Fruit fly (Drosophila melanogaster) whole organism, embryonic: ENCODE results near the gene Arp2.
A peak's percentile ranks its signal among the peaks of the same experiment; 100 is the strongest.

ENCODE experiments used
- Ada2b ChIP-seq: fragments of 200-800 bp; sonication (Bioruptor generic); IDR thresholded peaks from 2 replicates; pipeline ENCODE4 v1.3.6; 2022; ENCODE audit warnings: missing biosample characterization, missing genetic modification characterization
- Aef1 ChIP-seq: fragments of 200-800 bp; sonication (Bioruptor generic); IDR thresholded peaks from 3 replicates; pipeline ENCODE4 v1.3.6; 2022; ENCODE audit warnings: missing biosample characterization, missing genetic modification characterization
- CG10209 ChIP-seq: fragments of 200-800 bp; sonication (Bioruptor generic); optimal IDR thresholded peaks from 3 replicates; lab custom pipeline; 2017; ENCODE audit warnings: missing biosample characterization, mild to moderate bottlenecking, missing genetic modification characterization, missing genetic modification reagents
- CG10543 ChIP-seq: fragments of 200-800 bp; sonication (Bioruptor generic); optimal IDR thresholded peaks from 3 replicates; lab custom pipeline; 2017; ENCODE audit warnings: missing biosample characterization, mild to moderate bottlenecking, missing genetic modification characterization, moderate library complexity
- CG12659 ChIP-seq: fragments of 200-800 bp; sonication (Bioruptor generic); optimal IDR thresholded peaks from 3 replicates; lab custom pipeline; 2017; ENCODE audit warnings: mild to moderate bottlenecking, missing biosample characterization, missing genetic modification reagents, missing genetic modification characterization
- CG13287 ChIP-seq: fragments of 200-800 bp; sonication (Bioruptor generic); IDR thresholded peaks from 2 replicates; pipeline ENCODE4 v1.3.6; 2022; ENCODE audit warnings: missing biosample characterization, missing genetic modification characterization; ENCODE audit not compliant: partially characterized antibody
- CG15479 ChIP-seq: fragments of 200-800 bp; sonication (Bioruptor generic); optimal IDR thresholded peaks from 3 replicates; lab custom pipeline; 2019; ENCODE audit warnings: missing biosample characterization, mild to moderate bottlenecking, missing genetic modification characterization, moderate library complexity
- CG16813 ChIP-seq: fragments of 200-800 bp; sonication (Bioruptor generic); IDR thresholded peaks from 3 replicates; pipeline ENCODE4 v1.3.6; 2022; ENCODE audit warnings: missing biosample characterization, missing genetic modification characterization; ENCODE audit not compliant: partially characterized antibody
- CG17829 ChIP-seq: fragments of 200-800 bp; optimal IDR thresholded peaks from 2 replicates; lab custom pipeline; 2019; ENCODE audit warnings: missing biosample characterization, mild to moderate bottlenecking, missing genetic modification characterization, moderate library complexity
- CG17912 ChIP-seq: fragments of 200-800 bp; sonication (Bioruptor generic); optimal IDR thresholded peaks from 2 replicates; lab custom pipeline; 2018; ENCODE audit warnings: missing biosample characterization, mild to moderate bottlenecking, missing genetic modification characterization
- CG3407 ChIP-seq: fragments of 200-800 bp; sonication (Bioruptor generic); optimal IDR thresholded peaks from 2 replicates; lab custom pipeline; 2018; ENCODE audit warnings: missing biosample characterization, mild to moderate bottlenecking, missing genetic modification characterization
- CG34224 ChIP-seq: fragments of 200-800 bp; sonication (Bioruptor generic); IDR thresholded peaks from 3 replicates; pipeline ENCODE4 v1.3.6; 2022; ENCODE audit warnings: missing biosample characterization, missing genetic modification characterization; ENCODE audit not compliant: partially characterized antibody
- CG34376 ChIP-seq: fragments of 200-800 bp; sonication (Bioruptor generic); optimal IDR thresholded peaks from 2 replicates; lab custom pipeline; 2018; ENCODE audit warnings: missing biosample characterization, mild to moderate bottlenecking, missing genetic modification characterization
- CG4424 ChIP-seq: fragments of 200-800 bp; sonication (Bioruptor generic); optimal IDR thresholded peaks from 3 replicates; lab custom pipeline; 2016; ENCODE audit warnings: missing biosample characterization, missing genetic modification characterization
- CG4820 ChIP-seq: fragments of 200-800 bp; sonication (Bioruptor generic); optimal IDR thresholded peaks from 3 replicates; lab custom pipeline; 2016; ENCODE audit warnings: missing biosample characterization, missing genetic modification characterization
- CG6689 ChIP-seq: fragments of 200-800 bp; sonication (Bioruptor generic); IDR thresholded peaks from 2 replicates; pipeline ENCODE4 v1.3.6; 2022; ENCODE audit warnings: missing biosample characterization, missing genetic modification characterization
- CG8290 ChIP-seq, 3 experiments: fragments of 200-800 bp; sonication (Bioruptor generic); optimal IDR thresholded peaks; 2 replicates each; lab custom pipeline; 2016 to 2019; ENCODE audit warnings: missing biosample characterization in 3 of 3, missing genetic modification characterization in 3 of 3, mild to moderate bottlenecking in 2 of 3, moderate library complexity in 1 of 3
- CG9876 ChIP-seq: fragments of 200-800 bp; sonication (Bioruptor generic); optimal IDR thresholded peaks from 2 replicates; lab custom pipeline; 2016; ENCODE audit warnings: missing biosample characterization, missing genetic modification characterization
- Dad ChIP-seq: fragments of 200-800 bp; sonication (Bioruptor generic); optimal IDR thresholded peaks from 3 replicates; lab custom pipeline; 2016; ENCODE audit warnings: missing biosample characterization, missing genetic modification characterization
- Elba2 ChIP-seq: fragments of 200-800 bp; sonication (Bioruptor generic); optimal IDR thresholded peaks from 3 replicates; lab custom pipeline; 2016; ENCODE audit warnings: missing biosample characterization, missing genetic modification characterization
- Fer3 ChIP-seq: fragments of 200-800 bp; sonication (Bioruptor generic); optimal IDR thresholded peaks from 2 replicates; lab custom pipeline; 2018; ENCODE audit warnings: missing biosample characterization, mild to moderate bottlenecking, missing genetic modification characterization, moderate library complexity
- GATAe ChIP-seq: fragments of 200-800 bp; sonication (Bioruptor generic); conservative IDR thresholded peaks from 2 replicates; pipeline ENCODE4 v1.3.6; 2022; ENCODE audit warnings: missing biosample characterization, missing genetic modification characterization
- Mrtf ChIP-seq: fragments of 200-800 bp; sonication (Bioruptor generic); IDR thresholded peaks from 3 replicates; pipeline ENCODE4 v1.3.6; 2022; ENCODE audit warnings: missing biosample characterization, missing genetic modification characterization
- Nf-YC ChIP-seq: fragments of 200-800 bp; optimal IDR thresholded peaks from 3 replicates; lab custom pipeline; 2019; ENCODE audit warnings: missing biosample characterization, mild to moderate bottlenecking, missing genetic modification characterization, moderate library complexity
- Rfx ChIP-seq: fragments of 200-800 bp; sonication (Bioruptor generic); IDR thresholded peaks from 2 replicates; pipeline ENCODE4 v1.3.6; 2022; ENCODE audit warnings: missing biosample characterization, missing genetic modification characterization
- Rx ChIP-seq: fragments of 200-800 bp; sonication (Bioruptor generic); IDR thresholded peaks from 2 replicates; pipeline ENCODE4 v1.3.6; 2022; ENCODE audit warnings: missing biosample characterization, missing genetic modification characterization
- Scr ChIP-seq: fragments of 200-800 bp; sonication (Bioruptor generic); IDR thresholded peaks from 2 replicates; pipeline ENCODE4 v1.3.6; 2022; ENCODE audit warnings: missing biosample characterization, missing genetic modification characterization; ENCODE audit not compliant: partially characterized antibody
- Sin3A ChIP-seq: fragments of >200 bp; optimal IDR thresholded peaks from 2 replicates; lab custom pipeline; 2018
- Xrp1 ChIP-seq: fragments of 200-800 bp; sonication (Bioruptor generic); IDR thresholded peaks from 2 replicates; pipeline ENCODE4 v1.3.6; 2022; ENCODE audit warnings: missing biosample characterization, missing genetic modification characterization
- ac ChIP-seq: fragments of 200-800 bp; sonication (Bioruptor generic); optimal IDR thresholded peaks from 3 replicates; lab custom pipeline; 2017; ENCODE audit warnings: missing biosample characterization, mild to moderate bottlenecking, missing genetic modification characterization
- aop ChIP-seq: fragments of 200-800 bp; sonication (Bioruptor generic); IDR thresholded peaks from 2 replicates; pipeline ENCODE4 v1.3.6; 2022; ENCODE audit warnings: missing biosample characterization, missing genetic modification characterization
- bbx ChIP-seq: fragments of 200-800 bp; sonication (Bioruptor generic); IDR thresholded peaks from 2 replicates; pipeline ENCODE4 v1.3.6; 2022; ENCODE audit warnings: missing biosample characterization, missing genetic modification characterization; ENCODE audit not compliant: partially characterized antibody
- dimm ChIP-seq: fragments of 200-800 bp; sonication (Bioruptor generic); IDR thresholded peaks from 2 replicates; pipeline ENCODE4 v1.3.6; 2022; ENCODE audit warnings: missing biosample characterization, missing genetic modification characterization
- dmrt99B ChIP-seq: fragments of 200-800 bp; sonication (Bioruptor generic); optimal IDR thresholded peaks from 2 replicates; lab custom pipeline; 2018; ENCODE audit warnings: missing biosample characterization, mild to moderate bottlenecking, missing genetic modification characterization, moderate library complexity
- fd96Cb ChIP-seq: fragments of 200-800 bp; sonication (Bioruptor generic); optimal IDR thresholded peaks from 2 replicates; lab custom pipeline; 2018; ENCODE audit warnings: missing biosample characterization, mild to moderate bottlenecking, missing genetic modification characterization, moderate library complexity
- gcm ChIP-seq: fragments of 200-800 bp; sonication (Bioruptor generic); optimal IDR thresholded peaks from 2 replicates; lab custom pipeline; 2019; ENCODE audit warnings: missing biosample characterization, mild to moderate bottlenecking, missing genetic modification characterization, moderate library complexity
- grn ChIP-seq: fragments of 200-800 bp; sonication (Bioruptor generic); optimal IDR thresholded peaks from 3 replicates; lab custom pipeline; 2017; ENCODE audit warnings: missing biosample characterization, missing genetic modification characterization
- jing ChIP-seq: fragments of 200-800 bp; sonication (Bioruptor generic); optimal IDR thresholded peaks from 2 replicates; lab custom pipeline; 2018; ENCODE audit warnings: missing biosample characterization, mild to moderate bottlenecking, missing genetic modification characterization
- lab ChIP-seq: fragments of 200-800 bp; sonication (Bioruptor generic); optimal IDR thresholded peaks from 3 replicates; lab custom pipeline; 2017; ENCODE audit warnings: missing biosample characterization, missing genetic modification characterization, mild to moderate bottlenecking, moderate library complexity, missing genetic modification reagents
- nau ChIP-seq: fragments of 200-800 bp; sonication (Bioruptor generic); optimal IDR thresholded peaks from 3 replicates; lab custom pipeline; 2017; ENCODE audit warnings: missing biosample characterization, mild to moderate bottlenecking, missing genetic modification characterization, missing genetic modification reagents
- nerfin-1 ChIP-seq: fragments of 200-800 bp; sonication (Bioruptor generic); optimal IDR thresholded peaks from 3 replicates; lab custom pipeline; 2019; ENCODE audit warnings: missing biosample characterization, mild to moderate bottlenecking, missing genetic modification characterization, moderate library complexity
- oc ChIP-seq: fragments of 200-800 bp; sonication (Bioruptor generic); optimal IDR thresholded peaks from 2 replicates; lab custom pipeline; 2018; ENCODE audit warnings: missing biosample characterization, mild to moderate bottlenecking, missing genetic modification characterization, moderate library complexity
- odd ChIP-seq: fragments of 200-800 bp; sonication (Bioruptor generic); optimal IDR thresholded peaks from 2 replicates; lab custom pipeline; 2017; ENCODE audit warnings: missing biosample characterization, mild to moderate bottlenecking, missing genetic modification characterization
- rib ChIP-seq: fragments of 200-800 bp; sonication (Bioruptor generic); IDR thresholded peaks from 2 replicates; pipeline ENCODE4 v1.3.6; 2022; ENCODE audit warnings: missing biosample characterization, missing genetic modification characterization
- salm ChIP-seq: fragments of 200-800 bp; sonication (Bioruptor generic); optimal IDR thresholded peaks from 2 replicates; lab custom pipeline; 2018; ENCODE audit warnings: missing biosample characterization, mild to moderate bottlenecking, missing genetic modification characterization
- scrt ChIP-seq: fragments of 200-800 bp; sonication (Bioruptor generic); optimal IDR thresholded peaks from 2 replicates; lab custom pipeline; 2018; ENCODE audit warnings: missing biosample characterization, mild to moderate bottlenecking, missing genetic modification characterization, moderate library complexity
- sd ChIP-seq: fragments of 200-800 bp; sonication (Bioruptor generic); optimal IDR thresholded peaks from 3 replicates; lab custom pipeline; 2018; ENCODE audit warnings: missing biosample characterization, mild to moderate bottlenecking, missing genetic modification characterization, moderate library complexity
- stwl ChIP-seq: fragments of 200-800 bp; sonication (Bioruptor generic); optimal IDR thresholded peaks from 3 replicates; lab custom pipeline; 2018; ENCODE audit warnings: missing biosample characterization, mild to moderate bottlenecking, missing genetic modification characterization, moderate library complexity
- tna ChIP-seq: fragments of 200-800 bp; sonication (Bioruptor generic); IDR thresholded peaks from 2 replicates; pipeline ENCODE4 v1.3.6; 2022; ENCODE audit warnings: missing biosample characterization, missing genetic modification characterization; ENCODE audit not compliant: partially characterized antibody
- usp ChIP-seq: fragments of >200 bp; optimal IDR thresholded peaks from 2 replicates; lab custom pipeline; 2017; ENCODE audit warnings: missing biosample characterization, missing genetic modification characterization
- zfh1 ChIP-seq: fragments of 200-800 bp; sonication (Bioruptor generic); IDR thresholded peaks from 3 replicates; pipeline ENCODE4 v1.3.6; 2022; ENCODE audit warnings: missing biosample characterization, missing genetic modification characterization

Arp2 gene

dm6 chrX:16552968-16553417 is 775 bp downstream of the Arp2 start (continued):
- TF ChIP-seq Xrp1 (GFP tag; lab: Robert Waterston, UW), result no peak
- TF ChIP-seq Fer3 (tag; lab: Kevin White, UChicago), result no peak
- TF ChIP-seq CG12659, result no peak
- TF ChIP-seq CG4424 (GFP tag; lab: Kevin White, UChicago), result no peak
- peak; percentile 69 for TF ChIP-seq CG34376 (GFP tag; lab: Kevin White, UChicago)
- TF ChIP-seq Elba2 (GFP tag; lab: Kevin White, UChicago), result no peak
- no peak for TF ChIP-seq Ada2b
- peak; percentile 99 for TF ChIP-seq CG15479 (GFP tag; lab: Kevin White, UChicago)
- TF ChIP-seq lab, result no peak
- no peak for TF ChIP-seq CG16813 (GFP tag; lab: Robert Waterston, UW)
- TF ChIP-seq jing, result no peak
- TF ChIP-seq Nf-YC (tag; lab: Kevin White, UChicago), result no peak
- TF ChIP-seq CG8290 (GFP tag; optimal IDR thresholded peaks at IDR 0.05; lab: Kevin White, UChicago), result peak; percentile 70
- peak; percentile 18 to 88 for TF ChIP-seq CG8290 (tag; optimal IDR thresholded peaks at IDR 0.05; lab: Kevin White, UChicago)
- no peak for TF ChIP-seq CG6689 (GFP tag; lab: Robert Waterston, UW)
- no peak for TF ChIP-seq CG13287
- TF ChIP-seq usp (GFP tag; lab: Kevin White, UChicago), result no peak
- peak; percentile 48 for TF ChIP-seq stwl (tag; lab: Kevin White, UChicago)
- no peak for TF ChIP-seq nerfin-1 (tag; lab: Kevin White, UChicago)
- no peak for TF ChIP-seq CG17829 (tag; lab: Kevin White, UChicago)
- no peak for TF ChIP-seq oc (tag; lab: Kevin White, UChicago)
- no peak for TF ChIP-seq odd
- TF ChIP-seq ac, result no peak
- TF ChIP-seq nau (GFP tag; lab: Kevin White, UChicago), result no peak
- TF ChIP-seq tna, result no peak
- TF ChIP-seq Sin3A, result no peak
- TF ChIP-seq bbx (GFP tag; lab: Robert Waterston, UW), result no peak
- TF ChIP-seq CG17912 (GFP tag; lab: Kevin White, UChicago), result no peak
- TF ChIP-seq dmrt99B (tag; lab: Kevin White, UChicago), result no peak
- TF ChIP-seq CG10543 (GFP tag; lab: Kevin White, UChicago), result no peak
- no peak for TF ChIP-seq Scr (GFP tag; lab: Robert Waterston, UW)
- TF ChIP-seq grn (GFP tag; lab: Kevin White, UChicago), result no peak
- peak; percentile 63 for TF ChIP-seq GATAe
- no peak for TF ChIP-seq CG34224 (GFP tag; lab: Robert Waterston, UW)
- no peak for TF ChIP-seq scrt (GFP tag; lab: Kevin White, UChicago)
- TF ChIP-seq Aef1 (GFP tag; lab: Robert Waterston, UW), result no peak; the same call in 2 of the 3 replicates
- no peak for TF ChIP-seq Mrtf
- TF ChIP-seq dimm (GFP tag; lab: Robert Waterston, UW), result no peak
- TF ChIP-seq sd (tag; lab: Kevin White, UChicago), result peak; percentile 24
- no peak for TF ChIP-seq fd96Cb (tag; lab: Kevin White, UChicago)
- TF ChIP-seq zfh1 (GFP tag; lab: Robert Waterston, UW), result no peak
- no peak for TF ChIP-seq CG3407
- TF ChIP-seq CG4820, result no peak
- no peak for TF ChIP-seq gcm (GFP tag; lab: Kevin White, UChicago)
- no peak for TF ChIP-seq rib
- no peak for TF ChIP-seq Rx (GFP tag; lab: Robert Waterston, UW)
- no peak for TF ChIP-seq aop (GFP tag; lab: Robert Waterston, UW)
- no peak for TF ChIP-seq CG10209
- no peak for TF ChIP-seq Dad (GFP tag; lab: Kevin White, UChicago)
- TF ChIP-seq Rfx (GFP tag; lab: Robert Waterston, UW), result no peak
- no peak for TF ChIP-seq CG9876 (GFP tag; lab: Kevin White, UChicago)
- no peak for TF ChIP-seq salm (tag; lab: Kevin White, UChicago)
